Fruit fly (Drosophila melanogaster): Measurements from ENCODE around the gene Upf1.

The Upf1 gene

dm6 chrX:11868866-11869265 is 36.3 kb downstream of the Upf1 start, which contains the start of the genes Nrd1 and CG1847:
Gene Nrd1 (minus strand): TSS chrX:11868893.
Gene CG1847 (plus strand): TSS chrX:11869170.
- TF ChIP-seq Vsx2 (GFP tag; optimal IDR thresholded peaks at IDR 0.05; ENCODE audit: partially characterized antibody) (no peak), psq (GFP tag; optimal IDR thresholded peaks at IDR 0.05) (no peak), Hr83 (GFP tag; optimal IDR thresholded peaks at IDR 0.05; ENCODE audit: poor library complexity, severe bottlenecking) (no peak), Mio (GFP tag; optimal IDR thresholded peaks at IDR 0.05) (no peak)

dm6 chrX:11858439-11858813 is 46.7 kb downstream of the Upf1 start:
- TF ChIP-seq sv (GFP tag; optimal IDR thresholded peaks at IDR 0.05) = no peak
- TF ChIP-seq Mio (GFP tag; optimal IDR thresholded peaks at IDR 0.05) = no peak

- TF ChIP-seq CrebA (GFP tag; optimal IDR thresholded peaks at IDR 0.05; ENCODE audit: borderline replicate concordance) (no peak), Abd-B (GFP tag; optimal IDR thresholded peaks at IDR 0.05) (no peak), Hr78 (GFP tag; optimal IDR thresholded peaks at IDR 0.05) (no peak), usp (GFP tag; optimal IDR thresholded peaks at IDR 0.05) (no peak), pan (optimal IDR thresholded peaks at IDR 0.05) (no peak), lola (GFP tag; optimal IDR thresholded peaks at IDR 0.05) (no peak), foxo (GFP tag; optimal IDR thresholded peaks at IDR 0.05) (peak in 1 of 2 experiments; percentile 85), sv (GFP tag; optimal IDR thresholded peaks at IDR 0.05) (peak; percentile 62), brk (GFP tag; optimal IDR thresholded peaks at IDR 0.05) (no peak), CG32264 (GFP tag; optimal IDR thresholded peaks at IDR 0.05) (peak; percentile 64), Dfd (GFP tag; optimal IDR thresholded peaks at IDR 0.05) (no peak), GATAd (GFP tag; optimal IDR thresholded peaks at IDR 0.05) (no peak), Dif (GFP tag; optimal IDR thresholded peaks at IDR 0.05; ENCODE audit: partially characterized antibody) (no peak), ey (GFP tag; optimal IDR thresholded peaks at IDR 0.05) (peak; percentile 62), psq (GFP tag; optimal IDR thresholded peaks at IDR 0.05) (peak; percentile 52), dsf (GFP tag; optimal IDR thresholded peaks at IDR 0.05; ENCODE audit: borderline replicate concordance) (no peak), Jra (GFP tag; optimal IDR thresholded peaks at IDR 0.05) (peak; percentile 12), br (GFP tag; optimal IDR thresholded peaks at IDR 0.05) (peak; percentile 80), HLH106 (tag; optimal IDR thresholded peaks at IDR 0.05) (peak; percentile 87), dl (GFP tag; optimal IDR thresholded peaks at IDR 0.05; ENCODE audit: insufficient read depth in 1 of 2, partially characterized antibody in 2 of 2) (no peak), sage (GFP tag; optimal IDR thresholded peaks at IDR 0.05) (peak; percentile 47), Hr83 (GFP tag; optimal IDR thresholded peaks at IDR 0.05; ENCODE audit: poor library complexity, severe bottlenecking) (peak; percentile 48), Hnf4 (GFP tag; optimal IDR thresholded peaks at IDR 0.05) (peak; percentile 75), CG9705 (GFP tag; optimal IDR thresholded peaks at IDR 0.05) (peak; percentile 15), Sp1 (GFP tag; optimal IDR thresholded peaks at IDR 0.05) (peak; percentile 83), h (GFP tag; optimal IDR thresholded peaks at IDR 0.05) (peak; percentile 81), Myc (optimal IDR thresholded peaks at IDR 0.05) (no peak), rgr (GFP tag; optimal IDR thresholded peaks at IDR 0.05) (peak; percentile 78), woc (GFP tag; optimal IDR thresholded peaks at IDR 0.05) (peak; percentile 56), dmrt93B (GFP tag; optimal IDR thresholded peaks at IDR 0.05) (peak; percentile 61), tai (GFP tag; optimal IDR thresholded peaks at IDR 0.05) (no peak), Vsx2 (GFP tag; optimal IDR thresholded peaks at IDR 0.05; ENCODE audit: partially characterized antibody) (no peak), Rel (GFP tag; optimal IDR thresholded peaks at IDR 0.05) (peak; percentile 34), Rel (tag; optimal IDR thresholded peaks at IDR 0.05) (peak; percentile 45), N (GFP tag; optimal IDR thresholded peaks at IDR 0.05) (no peak), OdsH (GFP tag; optimal IDR thresholded peaks at IDR 0.05) (peak; percentile 64), jim (GFP tag; optimal IDR thresholded peaks at IDR 0.05) (no peak), Mio (GFP tag; optimal IDR thresholded peaks at IDR 0.05) (no peak), fru (GFP tag; optimal IDR thresholded peaks at IDR 0.05) (peak; percentile 83)
Measured at dm6 chrX:11857522-11858438, 47.4 kb downstream of the Upf1 start.

All from whole organism, wandering third instar larva.